Fruit fly (Drosophila melanogaster) whole organism, embryonic: ENCODE results near the gene c12.2.

Experiments
- Atf6 ChIP-seq: fragments of 200-800 bp; sonication (Bioruptor generic); IDR thresholded peaks from 2 replicates; pipeline ENCODE4 v1.3.6; 2022; ENCODE audit warnings: missing biosample characterization, missing genetic modification characterization
- CG10959 ChIP-seq: fragments of 200-800 bp; sonication (Bioruptor generic); IDR thresholded peaks from 2 replicates; pipeline ENCODE4 v1.3.6; 2022; ENCODE audit warnings: missing biosample characterization, missing genetic modification characterization
- CG11093 ChIP-seq: fragments of 200-800 bp; sonication (Bioruptor generic); IDR thresholded peaks from 3 replicates; pipeline ENCODE4 v1.3.6; 2022; ENCODE audit warnings: missing biosample characterization, missing genetic modification characterization
- CG12155 ChIP-seq: fragments of 200-800 bp; sonication (Bioruptor generic); optimal IDR thresholded peaks from 3 replicates; lab custom pipeline; 2016; ENCODE audit warnings: missing biosample characterization, missing genetic modification characterization
- CG14965 ChIP-seq: fragments of 200-800 bp; sonication (Bioruptor generic); optimal IDR thresholded peaks from 2 replicates; lab custom pipeline; 2016; ENCODE audit warnings: missing biosample characterization, missing genetic modification characterization, borderline replicate concordance
- CG15696 ChIP-seq: fragments of 200-800 bp; sonication (Bioruptor generic); optimal IDR thresholded peaks from 2 replicates; lab custom pipeline; 2019; ENCODE audit warnings: missing biosample characterization, mild to moderate bottlenecking, missing genetic modification characterization, moderate library complexity
- CG16779 ChIP-seq: fragments of 200-800 bp; sonication (Bioruptor generic); IDR thresholded peaks from 2 replicates; pipeline ENCODE4 v1.3.6; 2022; ENCODE audit warnings: missing biosample characterization, missing genetic modification characterization
- CG17328 ChIP-seq: fragments of 200-800 bp; sonication (Bioruptor generic); IDR thresholded peaks from 2 replicates; pipeline ENCODE4 v1.3.6; 2022; ENCODE audit warnings: missing biosample characterization, missing genetic modification characterization
- CG32767 ChIP-seq: fragments of 200-800 bp; sonication (Bioruptor generic); IDR thresholded peaks from 2 replicates; pipeline ENCODE4 v1.3.6; 2022; ENCODE audit warnings: missing biosample characterization, missing genetic modification characterization
- CG34422 ChIP-seq: fragments of 200-800 bp; sonication (Bioruptor generic); IDR thresholded peaks from 3 replicates; pipeline ENCODE4 v1.3.6; 2022; ENCODE audit warnings: missing biosample characterization, missing genetic modification characterization
- CG3995 ChIP-seq: fragments of 200-800 bp; sonication (Bioruptor generic); optimal IDR thresholded peaks from 3 replicates; lab custom pipeline; 2016; ENCODE audit warnings: missing biosample characterization, missing genetic modification characterization
- CG4404 ChIP-seq: fragments of 200-800 bp; sonication (Bioruptor generic); IDR thresholded peaks from 2 replicates; pipeline ENCODE4 v1.3.6; 2022; ENCODE audit warnings: missing biosample characterization, missing genetic modification characterization
- CG7271 ChIP-seq: fragments of 200-800 bp; sonication (Bioruptor generic); optimal IDR thresholded peaks from 2 replicates; lab custom pipeline; 2018; ENCODE audit warnings: missing biosample characterization, mild to moderate bottlenecking, missing genetic modification characterization, moderate library complexity
- CG7556 ChIP-seq: fragments of 200-800 bp; sonication (Bioruptor generic); optimal IDR thresholded peaks from 2 replicates; lab custom pipeline; 2017; ENCODE audit warnings: missing biosample characterization, mild to moderate bottlenecking, missing genetic modification characterization
- CG7987 ChIP-seq: fragments of 200-800 bp; sonication (Bioruptor generic); optimal IDR thresholded peaks from 2 replicates; lab custom pipeline; 2018; ENCODE audit warnings: missing biosample characterization, mild to moderate bottlenecking, missing genetic modification characterization, moderate library complexity
- CG9437 ChIP-seq: fragments of 200-800 bp; sonication (Bioruptor generic); optimal IDR thresholded peaks from 2 replicates; lab custom pipeline; 2018; ENCODE audit warnings: missing biosample characterization, mild to moderate bottlenecking, missing genetic modification characterization
- Deaf1 ChIP-seq: fragments of 200-800 bp; optimal IDR thresholded peaks from 3 replicates; lab custom pipeline; 2019; ENCODE audit warnings: missing biosample characterization, mild to moderate bottlenecking, missing genetic modification characterization, moderate library complexity
- Elba2 ChIP-seq: fragments of 200-800 bp; sonication (Bioruptor generic); optimal IDR thresholded peaks from 3 replicates; lab custom pipeline; 2016; ENCODE audit warnings: missing biosample characterization, missing genetic modification characterization
- Hsf ChIP-seq: fragments of 200-800 bp; sonication (Bioruptor generic); optimal IDR thresholded peaks from 3 replicates; lab custom pipeline; 2016; ENCODE audit warnings: missing biosample characterization, missing genetic modification characterization
- Med ChIP-seq: fragments of 200-800 bp; sonication (Bioruptor generic); peaks from one replicate; lab custom pipeline; 2016; ENCODE audit warnings: missing biosample characterization, missing genetic modification characterization, mild to moderate bottlenecking, inconsistent platforms, moderate library complexity
- NFAT ChIP-seq: fragments of 200-800 bp; sonication (Bioruptor generic); IDR thresholded peaks from 2 replicates; pipeline ENCODE4 v1.3.6; 2022; ENCODE audit warnings: missing biosample characterization, missing genetic modification characterization
- Oaz ChIP-seq: fragments of 200-800 bp; sonication (Bioruptor generic); IDR thresholded peaks from 2 replicates; pipeline ENCODE4 v1.3.6; 2022; ENCODE audit warnings: missing biosample characterization, missing genetic modification characterization
- Opbp ChIP-seq: fragments of 200-800 bp; sonication (Bioruptor generic); IDR thresholded peaks from 3 replicates; pipeline ENCODE4 v1.3.6; 2022; ENCODE audit warnings: missing biosample characterization, missing genetic modification characterization; ENCODE audit not compliant: partially characterized antibody
- Spps ChIP-seq: fragments of 200-800 bp; sonication (Bioruptor generic); optimal IDR thresholded peaks from 2 replicates; lab custom pipeline; 2018; ENCODE audit warnings: missing biosample characterization, mild to moderate bottlenecking, missing genetic modification characterization
- Xbp1 ChIP-seq: fragments of 200-800 bp; sonication (Bioruptor generic); optimal IDR thresholded peaks from 3 replicates; lab custom pipeline; 2016; ENCODE audit warnings: missing biosample characterization, mild to moderate bottlenecking, missing genetic modification characterization
- abd-A ChIP-seq: fragments of 200-800 bp; sonication (Bioruptor generic); optimal IDR thresholded peaks from 3 replicates; lab custom pipeline; 2019; ENCODE audit warnings: missing biosample characterization, mild to moderate bottlenecking, missing genetic modification characterization, moderate library complexity
- ato ChIP-seq: fragments of 200-800 bp; sonication (Bioruptor generic); IDR thresholded peaks from 2 replicates; pipeline ENCODE4 v1.3.6; 2022; ENCODE audit warnings: missing biosample characterization, missing genetic modification characterization; ENCODE audit not compliant: partially characterized antibody
- cas ChIP-seq: fragments of 200-800 bp; sonication (Bioruptor generic); IDR thresholded peaks from 2 replicates; pipeline ENCODE4 v1.3.6; 2022; ENCODE audit warnings: missing biosample characterization, missing genetic modification characterization
- croc ChIP-seq: fragments of 200-800 bp; sonication (Bioruptor generic); conservative IDR thresholded peaks from 3 replicates; pipeline ENCODE4 v1.3.6; 2022; ENCODE audit warnings: missing biosample characterization, missing genetic modification characterization
- dm ChIP-seq: fragments of 200-800 bp; sonication (Bioruptor generic); optimal IDR thresholded peaks from 3 replicates; lab custom pipeline; 2016; ENCODE audit warnings: missing biosample characterization, missing genetic modification characterization
- ftz-f1 ChIP-seq: fragments of 200-800 bp; sonication (Bioruptor generic); optimal IDR thresholded peaks from 2 replicates; lab custom pipeline; 2016; ENCODE audit warnings: missing biosample characterization, missing genetic modification characterization
- grn ChIP-seq: fragments of 200-800 bp; sonication (Bioruptor generic); optimal IDR thresholded peaks from 3 replicates; lab custom pipeline; 2017; ENCODE audit warnings: missing biosample characterization, missing genetic modification characterization
- hbn ChIP-seq: fragments of 200-800 bp; sonication (Bioruptor generic); IDR thresholded peaks from 2 replicates; pipeline ENCODE4 v1.3.6; 2022; ENCODE audit warnings: missing biosample characterization, missing genetic modification characterization; ENCODE audit not compliant: partially characterized antibody
- her ChIP-seq: fragments of 200-800 bp; sonication (Bioruptor generic); optimal IDR thresholded peaks from 2 replicates; lab custom pipeline; 2016; ENCODE audit warnings: missing biosample characterization, missing genetic modification characterization
- insv ChIP-seq, 2 experiments: fragments of 200-800 bp; sonication (Bioruptor generic); optimal IDR thresholded peaks; 3 replicates each; lab custom pipeline; 2016 to 2018; ENCODE audit warnings: missing biosample characterization in 2 of 2, missing genetic modification characterization in 2 of 2
- kah ChIP-seq: fragments of 200-800 bp; sonication (Bioruptor generic); optimal IDR thresholded peaks from 2 replicates; lab custom pipeline; 2018; ENCODE audit warnings: missing biosample characterization, mild to moderate bottlenecking, missing genetic modification characterization
- lab ChIP-seq: fragments of 200-800 bp; sonication (Bioruptor generic); optimal IDR thresholded peaks from 3 replicates; lab custom pipeline; 2017; ENCODE audit warnings: missing biosample characterization, missing genetic modification characterization, mild to moderate bottlenecking, moderate library complexity, missing genetic modification reagents
- lbe ChIP-seq: fragments of 200-800 bp; sonication (Bioruptor generic); optimal IDR thresholded peaks from 2 replicates; lab custom pipeline; 2016; ENCODE audit warnings: missing biosample characterization, mild to moderate bottlenecking, missing genetic modification characterization
- nmo ChIP-seq: fragments of 200-800 bp; sonication (Bioruptor generic); optimal IDR thresholded peaks from 2 replicates; lab custom pipeline; 2018; ENCODE audit warnings: missing biosample characterization, mild to moderate bottlenecking, missing genetic modification characterization, moderate library complexity
- ro ChIP-seq: fragments of 200-800 bp; sonication (Bioruptor generic); IDR thresholded peaks from 2 replicates; pipeline ENCODE4 v1.3.6; 2022; ENCODE audit warnings: missing biosample characterization, missing genetic modification characterization
- scrt ChIP-seq: fragments of 200-800 bp; sonication (Bioruptor generic); optimal IDR thresholded peaks from 2 replicates; lab custom pipeline; 2018; ENCODE audit warnings: missing biosample characterization, mild to moderate bottlenecking, missing genetic modification characterization, moderate library complexity
- tna ChIP-seq: fragments of 200-800 bp; sonication (Bioruptor generic); IDR thresholded peaks from 2 replicates; pipeline ENCODE4 v1.3.6; 2022; ENCODE audit warnings: missing biosample characterization, missing genetic modification characterization; ENCODE audit not compliant: partially characterized antibody
- zen ChIP-seq: fragments of 200-800 bp; sonication (Bioruptor generic); optimal IDR thresholded peaks from 3 replicates; lab custom pipeline; 2018; ENCODE audit warnings: missing biosample characterization, mild to moderate bottlenecking, missing genetic modification characterization, moderate library complexity

c12.2 gene

dm6 chrX:9272830-9273507, 46.2 kb upstream of the c12.2 start, which contains the start of the genes Cfp1 and Aladin (continued):
- TF ChIP-seq CG7556 (GFP tag; lab: Kevin White, UChicago) (no peak), Opbp (GFP tag; lab: Robert Waterston, UW) (peak; percentile 50; the same call in 2 of the 3 replicates), CG32767 (GFP tag; lab: Robert Waterston, UW) (no peak), croc (GFP tag; lab: Robert Waterston, UW) (no peak), CG15696 (tag; lab: Kevin White, UChicago) (no peak), ftz-f1 (GFP tag; lab: Kevin White, UChicago) (no peak), Med (GFP tag; lab: Kevin White, UChicago) (no peak), CG12155 (GFP tag; lab: Kevin White, UChicago) (no peak), ato (GFP tag; lab: Robert Waterston, UW) (no peak), lbe (GFP tag; lab: Kevin White, UChicago) (no peak), lab (GFP tag; lab: Kevin White, UChicago) (no peak), CG9437 (GFP tag; lab: Kevin White, UChicago) (no peak), CG16779 (GFP tag; lab: Robert Waterston, UW) (no peak), Atf6 (no peak), CG4404 (no peak), dm (GFP tag; lab: Kevin White, UChicago) (no peak), Spps (no peak), ro (GFP tag; lab: Robert Waterston, UW) (no peak), CG34422 (GFP tag; lab: Robert Waterston, UW) (no peak), nmo (peak; percentile 23), her (GFP tag; lab: Kevin White, UChicago) (no peak), abd-A (tag; lab: Kevin White, UChicago) (no peak), Deaf1 (no peak), tna (GFP tag; lab: Robert Waterston, UW) (no peak), grn (GFP tag; lab: Kevin White, UChicago) (no peak), cas (no peak), CG10959 (GFP tag; lab: Robert Waterston, UW) (no peak), CG3995 (no peak), zen (tag; lab: Kevin White, UChicago) (no peak), CG7987 (GFP tag; lab: Kevin White, UChicago) (no peak), Oaz (no peak), NFAT (GFP tag; lab: Robert Waterston, UW) (0 out of 2 replicates have a peak, but pooled peaks have one; percentile 10), CG14965 (no peak), CG7271 (no peak), hbn (GFP tag; lab: Robert Waterston, UW) (peak; percentile 32; the same call in 1 of the 2 replicates), CG11093 (GFP tag; lab: Robert Waterston, UW) (no peak)

dm6 chrX:9281998-9282644, 37.0 kb upstream of the c12.2 start:
- TF ChIP-seq Xbp1 (GFP tag; lab: Kevin White, UChicago) (peak; percentile 33), kah (GFP tag; lab: Kevin White, UChicago) (peak; percentile 39), insv (GFP tag; optimal IDR thresholded peaks at IDR 0.05; lab: Kevin White, UChicago) (peak; percentile 35 to 90), CG17328 (GFP tag; lab: Robert Waterston, UW) (no peak), scrt (GFP tag; lab: Kevin White, UChicago) (peak; percentile 88), Elba2 (GFP tag; lab: Kevin White, UChicago) (peak; percentile 16), Hsf (no peak)
